Fruit fly (Drosophila melanogaster): ENCODE results near the gene CG13010.

The CG13010 gene

dm6 chrX:16641101-16641420 lies 37.7 kb downstream of the CG13010 start:
- TF ChIP-seq usp (GFP tag; optimal IDR thresholded peaks at IDR 0.05) (no peak), psq (optimal IDR thresholded peaks at IDR 0.05) (no peak), pan (optimal IDR thresholded peaks at IDR 0.05) (no peak), Dll (optimal IDR thresholded peaks at IDR 0.05) (no peak), EcR (GFP tag; optimal IDR thresholded peaks at IDR 0.05) (no peak), CG8478 (optimal IDR thresholded peaks at IDR 0.05) (no peak)

dm6 chrX:16640260-16641100 lies 38.3 kb downstream of the CG13010 start, which contains the start of the genes SNRPG and mthl1:
Gene SNRPG, minus strand, starts transcription at chrX:16640419.
Gene mthl1, plus strand, starts transcription at chrX:16640968.
- TF ChIP-seq pan (optimal IDR thresholded peaks at IDR 0.05) (no peak), usp (GFP tag; optimal IDR thresholded peaks at IDR 0.05) (no peak), CG8478 (optimal IDR thresholded peaks at IDR 0.05) (no peak), psq (optimal IDR thresholded peaks at IDR 0.05) (no peak), Dll (optimal IDR thresholded peaks at IDR 0.05) (no peak), EcR (GFP tag; optimal IDR thresholded peaks at IDR 0.05) (no peak)

- TF ChIP-seq Dll (optimal IDR thresholded peaks at IDR 0.05) = no peak
These were observed 40.9 kb downstream of the CG13010 start, which contains the start of gene RpS19a for dm6 chrX:16637594-16638485. Gene RpS19a, plus strand, starts transcription at chrX:16637894.

dm6 chrX:16637106-16637590 lies 41.6 kb downstream of the CG13010 start, which contains the start of gene Rok:
Gene Rok, minus strand, starts transcription at chrX:16637414.
- TF ChIP-seq pan (optimal IDR thresholded peaks at IDR 0.05) (no peak), CG8478 (optimal IDR thresholded peaks at IDR 0.05) (no peak), usp (GFP tag; optimal IDR thresholded peaks at IDR 0.05) (no peak), EcR (GFP tag; optimal IDR thresholded peaks at IDR 0.05) (no peak), psq (optimal IDR thresholded peaks at IDR 0.05) (no peak), Dll (optimal IDR thresholded peaks at IDR 0.05) (no peak)

- TF ChIP-seq Dll (optimal IDR thresholded peaks at IDR 0.05) = no peak
- TF ChIP-seq psq (optimal IDR thresholded peaks at IDR 0.05) = no peak
- no peak for TF ChIP-seq EcR (GFP tag; optimal IDR thresholded peaks at IDR 0.05)
- TF ChIP-seq pan (optimal IDR thresholded peaks at IDR 0.05) = no peak
- no peak for TF ChIP-seq CG8478 (optimal IDR thresholded peaks at IDR 0.05)
- TF ChIP-seq usp (GFP tag; optimal IDR thresholded peaks at IDR 0.05) = no peak
These were observed 45.4 kb downstream of the CG13010 start for dm6 chrX:16633181-16633957.

dm6 chrX:16632135-16632534 lies 46.6 kb downstream of the CG13010 start, which contains the start of gene CG9777:
Gene CG9777, minus strand, starts transcription at chrX:16632235.
- TF ChIP-seq psq (optimal IDR thresholded peaks at IDR 0.05) (no peak), CG8478 (optimal IDR thresholded peaks at IDR 0.05) (no peak), usp (GFP tag; optimal IDR thresholded peaks at IDR 0.05) (no peak), pan (optimal IDR thresholded peaks at IDR 0.05) (no peak), EcR (GFP tag; optimal IDR thresholded peaks at IDR 0.05) (no peak), Dll (optimal IDR thresholded peaks at IDR 0.05) (no peak)
